Worm (Caenorhabditis elegans): Measurements from ENCODE around the gene Y15E3A.3.

Gene Y15E3A.3

ce11 chrX:15336392-15336791 lies 10.8 kb upstream of the Y15E3A.3 start:
- TF ChIP-seq snpc-4 (tag; optimal IDR thresholded peaks at IDR 0.05) (no peak), ham-2 (GFP tag; optimal IDR thresholded peaks at IDR 0.05) (no peak), lin-32 (GFP tag; optimal IDR thresholded peaks at IDR 0.05) (no peak), ceh-83 (GFP tag; optimal IDR thresholded peaks at IDR 0.05) (no peak), mep-1 (tag; optimal IDR thresholded peaks at IDR 0.05) (no peak), lsy-2 (tag; optimal IDR thresholded peaks at IDR 0.05) (no peak), ces-1 (GFP tag; optimal IDR thresholded peaks at IDR 0.05) (no peak), M03D4.4 (tag; optimal IDR thresholded peaks at IDR 0.05) (no peak), sem-2 (GFP tag; optimal IDR thresholded peaks at IDR 0.05) (no peak), mab-5 (tag; optimal IDR thresholded peaks at IDR 0.05) (no peak), nhr-76 (tag; optimal IDR thresholded peaks at IDR 0.05) (no peak), zip-8 (tag; optimal IDR thresholded peaks at IDR 0.05) (no peak)

- TF ChIP-seq sptf-1 (tag; optimal IDR thresholded peaks at IDR 0.05) (no peak), drap-1 (GFP tag; optimal IDR thresholded peaks at IDR 0.05) (no peak), ceh-43 (GFP tag; optimal IDR thresholded peaks at IDR 0.05) (no peak), ztf-11 (tag; optimal IDR thresholded peaks at IDR 0.05) (no peak), ces-1 (GFP tag; optimal IDR thresholded peaks at IDR 0.05) (no peak), nhr-28 (tag; optimal IDR thresholded peaks at IDR 0.05) (no peak), mls-2 (tag; optimal IDR thresholded peaks at IDR 0.05) (no peak), tbx-8 (GFP tag; optimal IDR thresholded peaks at IDR 0.05) (no peak), zip-8 (tag; optimal IDR thresholded peaks at IDR 0.05) (no peak), nhr-76 (tag; optimal IDR thresholded peaks at IDR 0.05) (no peak), lin-13 (tag; optimal IDR thresholded peaks at IDR 0.05) (no peak), cnd-1 (tag; optimal IDR thresholded peaks at IDR 0.05) (no peak), elt-3 (tag; optimal IDR thresholded peaks at IDR 0.05) (no peak), snpc-4 (tag; optimal IDR thresholded peaks at IDR 0.05) (no peak), M03D4.4 (tag; optimal IDR thresholded peaks at IDR 0.05) (no peak), nhr-2 (tag; optimal IDR thresholded peaks at IDR 0.05) (no peak), ceh-39 (tag; optimal IDR thresholded peaks at IDR 0.05) (no peak)
These were observed 10.0 kb upstream of the Y15E3A.3 start for ce11 chrX:15335636-15336035.

ce11 chrX:15334897-15335296 lies 9.3 kb upstream of the Y15E3A.3 start:
- TF ChIP-seq sem-2 (GFP tag; optimal IDR thresholded peaks at IDR 0.05) (no peak), ceh-39 (tag; optimal IDR thresholded peaks at IDR 0.05) (no peak), lsy-2 (tag; optimal IDR thresholded peaks at IDR 0.05) (no peak), sptf-1 (tag; optimal IDR thresholded peaks at IDR 0.05) (no peak), nhr-2 (tag; optimal IDR thresholded peaks at IDR 0.05) (no peak), unc-39 (tag; optimal IDR thresholded peaks at IDR 0.05) (no peak), nhr-76 (tag; optimal IDR thresholded peaks at IDR 0.05) (no peak), ceh-43 (GFP tag; optimal IDR thresholded peaks at IDR 0.05) (no peak), hlh-1 (tag; optimal IDR thresholded peaks at IDR 0.05) (no peak)

- TF ChIP-seq lin-32 (GFP tag; optimal IDR thresholded peaks at IDR 0.05), result no peak
- TF ChIP-seq tbx-8 (GFP tag; optimal IDR thresholded peaks at IDR 0.05), result no peak
- no peak for TF ChIP-seq zip-8 (tag; optimal IDR thresholded peaks at IDR 0.05)
- TF ChIP-seq ces-1 (GFP tag; optimal IDR thresholded peaks at IDR 0.05), result no peak
- no peak for TF ChIP-seq mls-2 (tag; optimal IDR thresholded peaks at IDR 0.05)
- no peak for TF ChIP-seq flh-1 (GFP tag; optimal IDR thresholded peaks at IDR 0.05)
- TF ChIP-seq drap-1 (GFP tag; optimal IDR thresholded peaks at IDR 0.05), result no peak
- no peak for TF ChIP-seq snpc-4 (tag; optimal IDR thresholded peaks at IDR 0.05)
These were observed 5.1 kb upstream of the Y15E3A.3 start, which contains the start of gene Y15E3A.4 for ce11 chrX:15330664-15331063. Gene Y15E3A.4 (plus strand): TSS chrX:15330964.

- TF ChIP-seq bed-3 (GFP tag; optimal IDR thresholded peaks at IDR 0.05) (no peak), zip-8 (tag; optimal IDR thresholded peaks at IDR 0.05) (no peak), flh-1 (GFP tag; optimal IDR thresholded peaks at IDR 0.05) (no peak), lsy-2 (tag; optimal IDR thresholded peaks at IDR 0.05) (no peak), nhr-12 (tag; optimal IDR thresholded peaks at IDR 0.05) (no peak), unc-39 (tag; optimal IDR thresholded peaks at IDR 0.05) (no peak), nhr-28 (tag; optimal IDR thresholded peaks at IDR 0.05) (no peak), ceh-39 (tag; optimal IDR thresholded peaks at IDR 0.05) (no peak), nhr-2 (tag; optimal IDR thresholded peaks at IDR 0.05) (no peak), elt-3 (tag; optimal IDR thresholded peaks at IDR 0.05) (no peak), elt-1 (tag; optimal IDR thresholded peaks at IDR 0.05; ENCODE audit: borderline replicate concordance, insufficient read depth) (no peak), hlh-1 (tag; optimal IDR thresholded peaks at IDR 0.05) (no peak), nhr-237 (tag; optimal IDR thresholded peaks at IDR 0.05) (no peak), mls-2 (tag; optimal IDR thresholded peaks at IDR 0.05) (no peak), ces-1 (GFP tag; optimal IDR thresholded peaks at IDR 0.05) (no peak), tbx-8 (GFP tag; optimal IDR thresholded peaks at IDR 0.05) (no peak), drap-1 (GFP tag; optimal IDR thresholded peaks at IDR 0.05) (no peak), M03D4.4 (tag; optimal IDR thresholded peaks at IDR 0.05) (no peak)
These were observed 2.7 kb upstream of the Y15E3A.3 start for ce11 chrX:15328343-15328742.

All from whole organism, mixed stage, embryonic.